Worm (Caenorhabditis elegans): ENCODE measurements around the gene plr-1.

DNA sequence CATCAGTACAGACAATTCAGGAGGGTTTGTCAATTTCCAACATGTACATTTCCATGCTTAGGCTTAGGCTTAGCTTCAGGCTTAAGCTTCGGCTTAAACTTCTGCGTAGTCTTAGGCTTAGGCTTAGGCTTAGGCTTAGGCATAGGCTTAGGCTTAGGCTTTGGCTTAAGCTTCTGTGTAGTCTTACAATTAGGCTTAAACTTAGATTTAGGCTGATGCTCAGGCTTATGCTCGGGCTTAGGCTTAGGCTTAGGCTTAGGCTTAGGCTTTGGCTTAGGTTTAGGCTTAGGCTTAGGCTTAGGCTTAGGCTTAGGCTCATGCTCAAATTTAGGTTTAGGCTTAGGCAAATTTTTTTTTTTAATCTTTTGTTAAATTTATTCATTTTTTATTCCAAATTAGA lies 31.9 kb upstream of the plr-1 start:
- no peak for TF ChIP-seq nhr-11 (tag; optimal IDR thresholded peaks at IDR 0.05)
- no peak for TF ChIP-seq egl-27 (tag; optimal IDR thresholded peaks at IDR 0.05)
- TF ChIP-seq duxl-1 (tag; optimal IDR thresholded peaks at IDR 0.05; ENCODE audit: poor library complexity) = no peak
- TF ChIP-seq nhr-25 (tag; optimal IDR thresholded peaks at IDR 0.05; ENCODE audit: borderline replicate concordance, insufficient read depth) = no peak
- TF ChIP-seq lsy-2 (tag; optimal IDR thresholded peaks at IDR 0.05) = no peak
- TF ChIP-seq zip-11 (GFP tag; IDR thresholded peaks at IDR 0.05) = no peak
- TF ChIP-seq unc-39 (tag; optimal IDR thresholded peaks at IDR 0.05) = no peak
